Fruit fly (Drosophila melanogaster) whole organism, embryonic: ENCODE data around the gene Tmep.

Experiments used
- Atf-2 ChIP-seq: fragments of 200-800 bp; sonication (Bioruptor generic); optimal IDR thresholded peaks from 2 replicates; lab custom pipeline; 2016; ENCODE audit warnings: missing biosample characterization, missing genetic modification characterization
- Bteb2 ChIP-seq: fragments of 200-800 bp; sonication (Bioruptor generic); optimal IDR thresholded peaks from 2 replicates; lab custom pipeline; 2016; ENCODE audit warnings: missing biosample characterization, missing genetic modification characterization
- CG11696 ChIP-seq: fragments of 200-800 bp; sonication (Bioruptor generic); IDR thresholded peaks from 2 replicates; pipeline ENCODE4 v1.3.6; 2022; ENCODE audit warnings: missing biosample characterization, missing genetic modification characterization
- CG11723 ChIP-seq: fragments of 200-800 bp; sonication (Bioruptor generic); optimal IDR thresholded peaks from 2 replicates; lab custom pipeline; 2017; ENCODE audit warnings: missing biosample characterization, mild to moderate bottlenecking, missing genetic modification characterization
- CG1233 ChIP-seq: fragments of 200-800 bp; sonication (Bioruptor generic); optimal IDR thresholded peaks from 4 replicates; lab custom pipeline; 2018; ENCODE audit warnings: missing biosample characterization, mild to moderate bottlenecking, missing genetic modification characterization
- CG13296 ChIP-seq: fragments of 200-800 bp; sonication (Bioruptor generic); optimal IDR thresholded peaks from 3 replicates; lab custom pipeline; 2018; ENCODE audit warnings: missing biosample characterization, mild to moderate bottlenecking, missing genetic modification characterization
- CG14014 ChIP-seq: fragments of 200-800 bp; sonication (Bioruptor generic); IDR thresholded peaks from 2 replicates; pipeline ENCODE4 v1.3.6; 2022; ENCODE audit warnings: missing biosample characterization, missing genetic modification characterization
- CG14860 ChIP-seq: fragments of 200-800 bp; sonication (Bioruptor generic); IDR thresholded peaks from 3 replicates; pipeline ENCODE4 v1.3.6; 2022; ENCODE audit warnings: missing biosample characterization, missing genetic modification characterization; ENCODE audit not compliant: partially characterized antibody
- CG15514 ChIP-seq: fragments of 200-800 bp; sonication (Bioruptor generic); optimal IDR thresholded peaks from 3 replicates; lab custom pipeline; 2017; ENCODE audit warnings: missing biosample characterization, missing genetic modification characterization, mild to moderate bottlenecking, moderate library complexity, missing genetic modification reagents
- CG17568 ChIP-seq: fragments of 200-800 bp; sonication (Bioruptor generic); optimal IDR thresholded peaks from 2 replicates; lab custom pipeline; 2018; ENCODE audit warnings: missing biosample characterization, mild to moderate bottlenecking, missing genetic modification characterization, moderate library complexity
- CG1792 ChIP-seq: fragments of 200-800 bp; sonication (Bioruptor generic); optimal IDR thresholded peaks from 2 replicates; lab custom pipeline; 2016; ENCODE audit warnings: missing biosample characterization, missing genetic modification characterization
- CG2678 ChIP-seq: fragments of 200-800 bp; sonication (Bioruptor generic); optimal IDR thresholded peaks from 3 replicates; lab custom pipeline; 2019; ENCODE audit warnings: missing biosample characterization, mild to moderate bottlenecking, missing genetic modification characterization, moderate library complexity
- CG3163 ChIP-seq: fragments of 200-800 bp; sonication (Bioruptor generic); optimal IDR thresholded peaks from 3 replicates; lab custom pipeline; 2016; ENCODE audit warnings: missing biosample characterization, missing genetic modification characterization
- CG34376 ChIP-seq: fragments of 200-800 bp; sonication (Bioruptor generic); optimal IDR thresholded peaks from 2 replicates; lab custom pipeline; 2018; ENCODE audit warnings: missing biosample characterization, mild to moderate bottlenecking, missing genetic modification characterization
- CG3838 ChIP-seq: fragments of 200-800 bp; sonication (Bioruptor generic); optimal IDR thresholded peaks from 3 replicates; lab custom pipeline; 2016; ENCODE audit warnings: missing biosample characterization, missing genetic modification characterization
- CG4424 ChIP-seq: fragments of 200-800 bp; sonication (Bioruptor generic); optimal IDR thresholded peaks from 3 replicates; lab custom pipeline; 2016; ENCODE audit warnings: missing biosample characterization, missing genetic modification characterization
- CG4707 ChIP-seq: fragments of 200-800 bp; sonication (Bioruptor generic); optimal IDR thresholded peaks from 2 replicates; lab custom pipeline; 2018; ENCODE audit warnings: missing biosample characterization, mild to moderate bottlenecking, missing genetic modification characterization, moderate library complexity
- CG6254 ChIP-seq: fragments of 200-800 bp; sonication (Bioruptor generic); optimal IDR thresholded peaks from 3 replicates; lab custom pipeline; 2017; ENCODE audit warnings: mild to moderate bottlenecking, missing biosample characterization, missing genetic modification reagents, missing genetic modification characterization
- CG6272 ChIP-seq: fragments of 200-800 bp; sonication (Bioruptor generic); IDR thresholded peaks from 2 replicates; pipeline ENCODE4 v1.3.6; 2022; ENCODE audit warnings: missing biosample characterization, missing genetic modification characterization
- CG6683 ChIP-seq: fragments of 200-800 bp; sonication (Bioruptor generic); optimal IDR thresholded peaks from 2 replicates; lab custom pipeline; 2017; ENCODE audit warnings: missing biosample characterization, mild to moderate bottlenecking, missing genetic modification characterization, missing genetic modification reagents
- CG8281 ChIP-seq: fragments of 200-800 bp; sonication (Bioruptor generic); optimal IDR thresholded peaks from 2 replicates; lab custom pipeline; 2018; ENCODE audit warnings: missing biosample characterization, mild to moderate bottlenecking, missing genetic modification characterization, moderate library complexity
- CG8478 ChIP-seq: fragments of >200 bp; optimal IDR thresholded peaks from 2 replicates; lab custom pipeline; 2018
- CG8924 ChIP-seq: fragments of 200-800 bp; optimal IDR thresholded peaks from 3 replicates; lab custom pipeline; 2019; ENCODE audit warnings: missing biosample characterization, mild to moderate bottlenecking, missing genetic modification characterization, moderate library complexity
- CG9609 ChIP-seq: fragments of 200-800 bp; sonication (Bioruptor generic); optimal IDR thresholded peaks from 3 replicates; lab custom pipeline; 2016; ENCODE audit warnings: missing biosample characterization, missing genetic modification characterization
- D ChIP-seq, 2 experiments: fragments of 200-800 bp in 1 of 2; fragments of >200 bp in 1 of 2; sonication (Bioruptor generic) in 1 of 2; optimal IDR thresholded peaks; 2 replicates in 1 of 2; 3 replicates in 1 of 2; lab custom pipeline; 2017; ENCODE audit warnings: mild to moderate bottlenecking in 1 of 2, missing biosample characterization in 1 of 2, missing genetic modification characterization in 1 of 2, missing genetic modification reagents in 1 of 2
- Hr78 ChIP-seq, 2 experiments: fragments of 200-800 bp in 1 of 2; fragments of >200 bp in 1 of 2; sonication (Bioruptor generic) in 1 of 2; optimal IDR thresholded peaks; 2 replicates each; lab custom pipeline; 2017 to 2019; ENCODE audit warnings: missing biosample characterization in 2 of 2, missing genetic modification characterization in 2 of 2, mild to moderate bottlenecking in 1 of 2, moderate library complexity in 1 of 2
- NfI ChIP-seq: fragments of 200-800 bp; sonication (Bioruptor generic); optimal IDR thresholded peaks from 3 replicates; lab custom pipeline; 2018; ENCODE audit warnings: missing biosample characterization, mild to moderate bottlenecking, missing genetic modification characterization, moderate library complexity
- Ravus ChIP-seq: fragments of 200-800 bp; sonication (Bioruptor generic); IDR thresholded peaks from 2 replicates; pipeline ENCODE4 v1.3.6; 2022; ENCODE audit warnings: missing biosample characterization, missing genetic modification characterization
- Side ChIP-seq: fragments of 200-800 bp; sonication (Bioruptor generic); optimal IDR thresholded peaks from 2 replicates; lab custom pipeline; 2016; ENCODE audit warnings: missing biosample characterization, missing genetic modification characterization
- cad ChIP-seq: fragments of >200 bp; optimal IDR thresholded peaks from 2 replicates; lab custom pipeline; 2017; ENCODE audit warnings: missing biosample characterization, missing genetic modification characterization
- chif ChIP-seq, 2 experiments: fragments of 200-800 bp; sonication (Bioruptor generic); optimal IDR thresholded peaks; 3 replicates each; lab custom pipeline; 2016; ENCODE audit warnings: missing biosample characterization in 2 of 2, missing genetic modification characterization in 2 of 2
- chm ChIP-seq: fragments of 200-800 bp; sonication (Bioruptor generic); IDR thresholded peaks from 2 replicates; pipeline ENCODE4 v1.3.6; 2022; ENCODE audit warnings: missing biosample characterization, missing genetic modification characterization
- croc ChIP-seq: fragments of 200-800 bp; sonication (Bioruptor generic); conservative IDR thresholded peaks from 3 replicates; pipeline ENCODE4 v1.3.6; 2022; ENCODE audit warnings: missing biosample characterization, missing genetic modification characterization
- ewg ChIP-seq: fragments of 200-800 bp; sonication (Bioruptor generic); optimal IDR thresholded peaks from 3 replicates; lab custom pipeline; 2017; ENCODE audit warnings: mild to moderate bottlenecking, missing biosample characterization, missing genetic modification reagents, missing genetic modification characterization
- fd102C ChIP-seq: fragments of 200-800 bp; sonication (Bioruptor generic); optimal IDR thresholded peaks from 2 replicates; lab custom pipeline; 2018; ENCODE audit warnings: missing biosample characterization, mild to moderate bottlenecking, missing genetic modification characterization, moderate library complexity
- fd3F ChIP-seq: fragments of 200-800 bp; sonication (Bioruptor generic); optimal IDR thresholded peaks from 2 replicates; lab custom pipeline; 2018; ENCODE audit warnings: missing biosample characterization, mild to moderate bottlenecking, missing genetic modification characterization, moderate library complexity
- fd96Cb ChIP-seq: fragments of 200-800 bp; sonication (Bioruptor generic); optimal IDR thresholded peaks from 2 replicates; lab custom pipeline; 2018; ENCODE audit warnings: missing biosample characterization, mild to moderate bottlenecking, missing genetic modification characterization, moderate library complexity
- gsb ChIP-seq: fragments of 200-800 bp; sonication (Bioruptor generic); IDR thresholded peaks from 2 replicates; pipeline ENCODE4 v1.3.6; 2022; ENCODE audit warnings: missing biosample characterization, missing genetic modification characterization
- insv ChIP-seq, 2 experiments: fragments of 200-800 bp; sonication (Bioruptor generic); optimal IDR thresholded peaks; 3 replicates each; lab custom pipeline; 2016 to 2018; ENCODE audit warnings: missing biosample characterization in 2 of 2, missing genetic modification characterization in 2 of 2
- inv ChIP-seq: fragments of 200-800 bp; sonication (Bioruptor generic); IDR thresholded peaks from 2 replicates; pipeline ENCODE4 v1.3.6; 2022; ENCODE audit warnings: missing biosample characterization, missing genetic modification characterization; ENCODE audit not compliant: partially characterized antibody
- klu ChIP-seq: fragments of 200-800 bp; sonication (Bioruptor generic); IDR thresholded peaks from 2 replicates; pipeline ENCODE4 v1.3.6; 2022; ENCODE audit warnings: missing biosample characterization, missing genetic modification characterization
- knrl ChIP-seq: fragments of 200-800 bp; sonication (Bioruptor generic); IDR thresholded peaks from 3 replicates; pipeline ENCODE4 v1.3.6; 2022; ENCODE audit warnings: missing biosample characterization, missing genetic modification characterization; ENCODE audit not compliant: partially characterized antibody
- lov ChIP-seq, 2 experiments: fragments of 200-800 bp in 1 of 2; fragments of >200 bp in 1 of 2; sonication (Bioruptor generic) in 1 of 2; IDR thresholded peaks in 1 of 2; optimal IDR thresholded peaks in 1 of 2; 2 replicates in 1 of 2; 3 replicates in 1 of 2; pipeline versions ENCODE4 v1.3.6 to Lab custom; 2017 to 2022; ENCODE audit warnings: missing biosample characterization in 1 of 2, missing genetic modification characterization in 1 of 2
- luna ChIP-seq: fragments of 200-800 bp; sonication (Bioruptor generic); optimal IDR thresholded peaks from 2 replicates; lab custom pipeline; 2016; ENCODE audit warnings: missing biosample characterization, missing genetic modification characterization
- nerfin-2 ChIP-seq: fragments of 200-800 bp; sonication (Bioruptor generic); IDR thresholded peaks from 2 replicates; pipeline ENCODE4 v1.3.6; 2022; ENCODE audit warnings: missing biosample characterization, missing genetic modification characterization; ENCODE audit not compliant: partially characterized antibody
- slp2 ChIP-seq: fragments of 200-800 bp; sonication (Bioruptor generic); optimal IDR thresholded peaks from 2 replicates; lab custom pipeline; 2016; ENCODE audit warnings: missing biosample characterization, missing genetic modification characterization
- sqz ChIP-seq: fragments of 200-800 bp; sonication (Bioruptor generic); optimal IDR thresholded peaks from 3 replicates; lab custom pipeline; 2018; ENCODE audit warnings: missing biosample characterization, mild to moderate bottlenecking, missing genetic modification characterization
- tgo ChIP-seq: fragments of 200-800 bp; sonication (Bioruptor generic); IDR thresholded peaks from 3 replicates; pipeline ENCODE4 v1.3.6; 2022; ENCODE audit warnings: missing biosample characterization, missing genetic modification characterization
- vvl ChIP-seq: fragments of 200-800 bp; sonication (Bioruptor generic); IDR thresholded peaks from 2 replicates; pipeline ENCODE4 v1.3.6; 2022; ENCODE audit warnings: missing biosample characterization, missing genetic modification characterization

The Tmep gene

DNA sequence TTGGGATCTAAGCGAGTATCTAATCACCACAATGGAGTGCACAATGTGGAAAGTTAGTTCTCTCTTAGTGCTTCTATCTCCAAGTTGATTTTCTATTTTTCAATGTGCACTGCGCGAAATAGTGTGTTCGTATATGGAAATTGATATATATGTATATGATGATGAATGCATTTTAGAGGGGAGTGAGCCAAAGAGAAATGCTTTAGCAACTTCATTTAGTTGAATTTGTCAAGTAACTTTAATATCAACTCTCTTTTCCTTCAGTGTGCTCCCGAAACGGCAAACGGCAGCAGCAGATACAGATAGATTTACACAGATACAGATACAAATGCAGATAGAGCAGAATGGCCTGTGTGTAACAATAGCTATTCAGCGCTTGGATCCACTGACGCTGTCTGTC is 15.0 kb downstream of the Tmep start (continued):
- TF ChIP-seq CG11723 (GFP tag; lab: Kevin White, UChicago) (peak; percentile 48), CG17568 (GFP tag; lab: Kevin White, UChicago) (peak; percentile 56), luna (GFP tag; lab: Kevin White, UChicago) (no peak), insv (GFP tag; optimal IDR thresholded peaks at IDR 0.05; lab: Kevin White, UChicago) (no peak), fd96Cb (tag; lab: Kevin White, UChicago) (no peak), CG6683 (GFP tag; lab: Kevin White, UChicago) (no peak), klu (GFP tag; lab: Robert Waterston, UW) (0 out of 2 replicates have a peak, but pooled peaks have one; percentile 10), tgo (GFP tag; lab: Robert Waterston, UW) (peak; percentile 64), fd3F (GFP tag; lab: Kevin White, UChicago) (peak; percentile 7), CG2678 (peak; percentile 58), CG14014 (GFP tag; lab: Robert Waterston, UW) (peak; percentile 48; the same call in 1 of the 2 replicates), Side (GFP tag; lab: Kevin White, UChicago) (peak; percentile 44), CG6254 (peak; percentile 30), knrl (no peak), Ravus (GFP tag; lab: Robert Waterston, UW) (no peak), CG3163 (GFP tag; lab: Kevin White, UChicago) (no peak), cad (GFP tag; lab: Kevin White, UChicago) (no peak), inv (no peak), CG1233 (GFP tag; lab: Kevin White, UChicago) (peak; percentile 53), CG3838 (GFP tag; lab: Kevin White, UChicago) (no peak), Atf-2 (GFP tag; lab: Kevin White, UChicago) (peak; percentile 47), croc (GFP tag; lab: Robert Waterston, UW) (peak; percentile 55; the same call in 2 of the 3 replicates), vvl (peak; percentile 78), CG1792 (GFP tag; lab: Kevin White, UChicago) (no peak), CG9609 (peak; percentile 61), Bteb2 (GFP tag; lab: Kevin White, UChicago) (peak; percentile 16), CG4424 (peak; percentile 58), slp2 (GFP tag; lab: Kevin White, UChicago) (peak; percentile 61), sqz (GFP tag; lab: Kevin White, UChicago) (no peak), D (optimal IDR thresholded peaks at IDR 0.05; lab: Kevin White, UChicago) (no peak), D (GFP tag; optimal IDR thresholded peaks at IDR 0.05; lab: Kevin White, UChicago) (no peak), chm (GFP tag; lab: Robert Waterston, UW) (no peak), CG6272 (GFP tag; lab: Robert Waterston, UW) (no peak), ewg (GFP tag; lab: Kevin White, UChicago) (peak; percentile 57), CG13296 (GFP tag; lab: Kevin White, UChicago) (no peak), CG15514 (no peak), gsb (GFP tag; lab: Robert Waterston, UW) (no peak), Hr78 (GFP tag; optimal IDR thresholded peaks at IDR 0.05; lab: Kevin White, UChicago) (peak in 1 of 2 experiments; percentile 10), CG14860 (no peak), nerfin-2 (GFP tag; lab: Robert Waterston, UW) (no peak), CG8281 (tag; lab: Kevin White, UChicago) (no peak), CG4707 (GFP tag; lab: Kevin White, UChicago) (peak; percentile 52), CG8478 (no peak), CG34376 (no peak), NfI (GFP tag; lab: Kevin White, UChicago) (peak; percentile 32), lov (optimal IDR thresholded peaks at IDR 0.05; lab: Kevin White, UChicago) (no peak), lov (GFP tag; IDR thresholded peaks at IDR 0.05; lab: Robert Waterston, UW) (0 out of 3 replicates have a peak, but pooled peaks have one; percentile 69), fd102C (GFP tag; lab: Kevin White, UChicago) (no peak), CG11696 (peak; percentile 37; the same call in 1 of the 2 replicates), chif (GFP tag; optimal IDR thresholded peaks at IDR 0.05; lab: Kevin White, UChicago) (peak; percentile 70 to 82), CG8924 (tag; lab: Kevin White, UChicago) (peak; percentile 69)
